Worm (Caenorhabditis elegans) whole organism, late embryonic: Measurements from ENCODE around the gene Y55F3BR.10.

ENCODE experiments used
- K02D7.2 ChIP-seq: sonication (generic microtip); optimal IDR thresholded peaks from 2 replicates; lab custom pipeline; 2017; ENCODE audit warnings: mild to moderate bottlenecking, missing genetic modification characterization, missing compliant biosample characterization
- ama-1 ChIP-seq: fragments of 150-350 bp; optimal IDR thresholded peaks from 2 replicates; lab custom pipeline; 2014
- ceh-14 ChIP-seq: sonication (generic microtip); optimal IDR thresholded peaks from 2 replicates; lab custom pipeline; 2016; ENCODE audit warnings: missing genotype, missing genetic modification characterization, missing compliant biosample characterization
- ceh-30 ChIP-seq: fragments of 150-350 bp; optimal IDR thresholded peaks from 2 replicates; lab custom pipeline; 2014; ENCODE audit warnings: missing biosample characterization, missing genetic modification characterization
- ceh-31 ChIP-seq: sonication (generic microtip); optimal IDR thresholded peaks from 2 replicates; lab custom pipeline; 2016; ENCODE audit warnings: missing genetic modification characterization, missing compliant biosample characterization
- ceh-45 ChIP-seq: fragments of 200-800 bp; sonication (Bioruptor generic); IDR thresholded peaks from 2 replicates; pipeline ENCODE4 v1.3.6; 2022; ENCODE audit warnings: missing genetic modification reagents, missing genetic modification characterization, missing compliant biosample characterization
- pat-9 ChIP-seq: fragments of 200-800 bp; sonication (Bioruptor generic); optimal IDR thresholded peaks from 2 replicates; lab custom pipeline; 2018; ENCODE audit warnings: mild to moderate bottlenecking, missing genetic modification characterization, moderate library complexity, missing compliant biosample characterization
- pha-2 ChIP-seq: sonication (generic microtip); optimal IDR thresholded peaks from 2 replicates; lab custom pipeline; 2017; ENCODE audit warnings: mild to moderate bottlenecking, missing genetic modification characterization, missing compliant biosample characterization
- pqm-1 ChIP-seq: sonication (generic microtip); optimal IDR thresholded peaks from 2 replicates; lab custom pipeline; 2016; ENCODE audit warnings: missing genetic modification characterization, missing compliant biosample characterization

DNA sequence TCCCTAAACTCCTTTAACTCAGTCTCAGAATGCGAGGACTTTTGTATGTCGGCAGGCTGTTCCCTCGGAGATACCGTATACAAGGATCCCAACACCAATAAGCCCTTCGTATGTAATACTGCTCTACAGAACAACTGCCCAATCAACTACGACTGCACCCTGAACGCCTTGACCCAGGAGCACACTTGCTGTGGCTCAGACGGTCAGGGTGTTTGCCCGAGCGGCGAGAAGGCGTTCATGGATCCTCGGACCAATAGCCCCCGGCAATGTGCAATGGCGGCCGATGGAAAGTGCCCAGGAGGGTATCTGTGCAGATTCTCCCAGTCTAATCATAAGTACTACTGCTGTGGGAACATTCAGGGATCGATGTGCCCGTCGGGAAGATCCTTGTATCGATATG, 36.5 kb downstream of the Y55F3BR.10 start:
- no peak for TF ChIP-seq ama-1
- TF ChIP-seq ceh-45 (GFP tag; lab: Robert Waterston, UW) = no peak
- TF ChIP-seq ceh-31 (tag; lab: Kevin White, UChicago) = no peak
- TF ChIP-seq ceh-14 = no peak
- no peak for TF ChIP-seq pha-2 (tag; lab: Kevin White, UChicago)
- no peak for TF ChIP-seq pqm-1 (tag; lab: Kevin White, UChicago)
- no peak for TF ChIP-seq K02D7.2 (tag; lab: Kevin White, UChicago)
- TF ChIP-seq ceh-30 (tag; lab: Kevin White, UChicago) = no peak
- TF ChIP-seq pat-9 = no peak
